Worm (Caenorhabditis elegans) whole organism, L1 larva: ENCODE data around the gene pals-34.

ENCODE experiments used
- C34B4.2 ChIP-seq: sonication (generic microtip); optimal IDR thresholded peaks from 2 replicates; lab custom pipeline; 2017; ENCODE audit warnings: mild to moderate bottlenecking, missing genetic modification characterization, missing compliant biosample characterization
- ama-1 ChIP-seq: fragments of 150-350 bp; optimal IDR thresholded peaks from 2 replicates; lab custom pipeline; 2014
- blmp-1 ChIP-seq: fragments of 150-350 bp; optimal IDR thresholded peaks from 2 replicates; lab custom pipeline; 2014; ENCODE audit warnings: missing biosample characterization, missing genetic modification characterization
- ceh-88 ChIP-seq: fragments of 200-800 bp; sonication (Bioruptor generic); IDR thresholded peaks from 2 replicates; pipeline ENCODE4 v1.3.6; 2022; ENCODE audit warnings: missing genetic modification characterization, missing compliant biosample characterization
- ceh-90 ChIP-seq: sonication (generic microtip); optimal IDR thresholded peaks from 2 replicates; lab custom pipeline; 2016; ENCODE audit warnings: missing genetic modification characterization, missing compliant biosample characterization
- ces-1 ChIP-seq: fragments of 150-350 bp; optimal IDR thresholded peaks from 2 replicates; lab custom pipeline; 2014; ENCODE audit warnings: missing biosample characterization, missing genetic modification reagents, missing genetic modification characterization
- dpl-1 ChIP-seq, 3 experiments: fragments of 150-350 bp in 2 of 3; sonication (generic microtip) in 1 of 3; optimal IDR thresholded peaks; 2 replicates each; lab custom pipeline; 2014 to 2017; ENCODE audit warnings: missing biosample characterization in 3 of 3, missing genetic modification characterization in 3 of 3, missing genetic modification reagents in 3 of 3
- dsc-1 ChIP-seq: sonication (generic microtip); optimal IDR thresholded peaks from 2 replicates; lab custom pipeline; 2016; ENCODE audit warnings: mild to moderate bottlenecking, missing genetic modification characterization, missing compliant biosample characterization
- egl-13 ChIP-seq: sonication (generic microtip); optimal IDR thresholded peaks from 2 replicates; lab custom pipeline; 2016; ENCODE audit warnings: missing genotype, missing genetic modification reagents, missing genetic modification characterization, missing compliant biosample characterization
- egl-27 ChIP-seq, 2 experiments: fragments of 150-350 bp in 1 of 2; sonication (generic microtip); optimal IDR thresholded peaks; 3 replicates each; lab custom pipeline; 2017 to 2018; ENCODE audit warnings: missing biosample characterization in 2 of 2, missing genetic modification characterization in 2 of 2, missing genetic modification reagents in 2 of 2
- elt-2 ChIP-seq: sonication (generic microtip); optimal IDR thresholded peaks from 2 replicates; lab custom pipeline; 2016; ENCODE audit warnings: missing genetic modification characterization, mild to moderate bottlenecking, inconsistent platforms, missing compliant biosample characterization, missing genetic modification reagents
- elt-3 ChIP-seq, 6 experiments: fragments of 150-350 bp in 1 of 6; sonication (generic microtip); optimal IDR thresholded peaks; 2 replicates each; lab custom pipeline; 2017 to 2018; ENCODE audit warnings: missing biosample characterization in 6 of 6, missing genetic modification characterization in 6 of 6, inconsistent platforms in 1 of 6
- hpl-2 ChIP-seq: fragments of 150-350 bp; optimal IDR thresholded peaks from 2 replicates; lab custom pipeline; 2014; ENCODE audit warnings: missing biosample characterization, missing genetic modification reagents, missing genetic modification characterization
- lin-13 ChIP-seq: fragments of 150-350 bp; optimal IDR thresholded peaks from 2 replicates; lab custom pipeline; 2014; ENCODE audit warnings: missing biosample characterization, missing genetic modification reagents, missing genetic modification characterization
- lin-14 ChIP-seq: fragments of 200-800 bp; sonication (Bioruptor generic); optimal IDR thresholded peaks from 2 replicates; lab custom pipeline; 2018; ENCODE audit warnings: mild to moderate bottlenecking, missing genetic modification characterization, moderate library complexity, missing compliant biosample characterization
- lin-15B ChIP-seq: fragments of 150-350 bp; sonication (generic microtip); optimal IDR thresholded peaks from 3 replicates; lab custom pipeline; 2014; ENCODE audit warnings: missing biosample characterization, missing genetic modification characterization
- lin-39 ChIP-seq: fragments of 150-350 bp; optimal IDR thresholded peaks from 2 replicates; lab custom pipeline; 2014; ENCODE audit warnings: missing biosample characterization, missing genetic modification reagents, missing genetic modification characterization
- lir-3 ChIP-seq: sonication (generic microtip); optimal IDR thresholded peaks from 2 replicates; lab custom pipeline; 2016; ENCODE audit warnings: mild to moderate bottlenecking, missing genetic modification characterization, moderate library complexity, missing compliant biosample characterization; ENCODE audit not compliant: poor library complexity
- mef-2 ChIP-seq: fragments of 150-350 bp; optimal IDR thresholded peaks from 2 replicates; lab custom pipeline; 2014; ENCODE audit warnings: missing biosample characterization, missing genetic modification characterization
- nhr-12 ChIP-seq: sonication (generic microtip); optimal IDR thresholded peaks from 2 replicates; lab custom pipeline; 2017; ENCODE audit warnings: missing biosample characterization, missing genetic modification characterization
- nhr-19 ChIP-seq: fragments of 200-800 bp; sonication (Bioruptor generic); conservative IDR thresholded peaks from 2 replicates; pipeline ENCODE4 v1.3.6; 2022; ENCODE audit warnings: missing genetic modification characterization, missing compliant biosample characterization
- nhr-28 ChIP-seq: fragments of 150-350 bp; optimal IDR thresholded peaks from 2 replicates; lab custom pipeline; 2014; ENCODE audit warnings: missing biosample characterization, missing genetic modification characterization
- nhr-71 ChIP-seq: sonication (generic microtip); optimal IDR thresholded peaks from 2 replicates; lab custom pipeline; 2016; ENCODE audit warnings: mild to moderate bottlenecking, missing genetic modification characterization, moderate library complexity, missing compliant biosample characterization
- nhr-76 ChIP-seq: sonication (generic microtip); optimal IDR thresholded peaks from 2 replicates; lab custom pipeline; 2017; ENCODE audit warnings: missing biosample characterization, missing genetic modification characterization
- nhr-84 ChIP-seq: sonication (generic microtip); optimal IDR thresholded peaks from 2 replicates; lab custom pipeline; 2017; ENCODE audit warnings: missing biosample characterization, missing genetic modification characterization
- nhr-90 ChIP-seq: sonication (generic microtip); optimal IDR thresholded peaks from 2 replicates; lab custom pipeline; 2016; ENCODE audit warnings: mild to moderate bottlenecking, missing genetic modification characterization, missing compliant biosample characterization; ENCODE audit not compliant: poor library complexity
- pqm-1 ChIP-seq: sonication (generic microtip); optimal IDR thresholded peaks from 3 replicates; lab custom pipeline; 2017; ENCODE audit warnings: missing biosample characterization, missing genetic modification characterization
- rnt-1 ChIP-seq: sonication (generic microtip); optimal IDR thresholded peaks from 2 replicates; lab custom pipeline; 2016; ENCODE audit warnings: mild to moderate bottlenecking, missing genetic modification characterization, moderate library complexity, missing compliant biosample characterization
- snu-23 ChIP-seq: sonication (generic microtip); optimal IDR thresholded peaks from 2 replicates; lab custom pipeline; 2016; ENCODE audit warnings: missing genetic modification characterization, missing compliant biosample characterization
- tbx-2 ChIP-seq: sonication (generic microtip); optimal IDR thresholded peaks from 2 replicates; lab custom pipeline; 2016; ENCODE audit warnings: missing genetic modification characterization, missing compliant biosample characterization
- unc-130 ChIP-seq: fragments of 150-350 bp; optimal IDR thresholded peaks from 2 replicates; lab custom pipeline; 2017; ENCODE audit warnings: missing biosample characterization, missing genetic modification characterization, inconsistent platforms
- unc-98 ChIP-seq: fragments of 200-800 bp; sonication (Bioruptor generic); IDR thresholded peaks from 2 replicates; pipeline ENCODE4 v1.3.6; 2022; ENCODE audit warnings: missing genetic modification characterization, missing compliant biosample characterization
- vab-15 ChIP-seq: sonication (generic microtip); optimal IDR thresholded peaks from 2 replicates; lab custom pipeline; 2017; ENCODE audit warnings: missing genotype, mild to moderate bottlenecking, missing genetic modification characterization, missing compliant biosample characterization
- zip-4 ChIP-seq: fragments of 200-800 bp; sonication (Bioruptor generic); optimal IDR thresholded peaks from 2 replicates; lab custom pipeline; 2018; ENCODE audit warnings: mild to moderate bottlenecking, missing genetic modification characterization, moderate library complexity, missing compliant biosample characterization

pals-34 gene

ce11 chrV:7937152-7937551, 19.1 kb downstream of the pals-34 start, which contains the start of gene srsx-3:
srsx-3 (minus strand) TSS chrV:7937252.
- TF ChIP-seq mef-2 (no peak), dpl-1 (GFP tag; optimal IDR thresholded peaks at IDR 0.05; lab: Kevin White, UChicago) (no peak), unc-98 (no peak), elt-2 (no peak), ces-1 (GFP tag; lab: Kevin White, UChicago) (no peak), blmp-1 (tag; lab: Kevin White, UChicago) (no peak), nhr-28 (tag; lab: Kevin White, UChicago) (no peak)

ce11 chrV:7932998-7933397, 23.3 kb downstream of the pals-34 start, which contains the start of gene ncx-10:
ncx-10 (minus strand) TSS chrV:7933098.
- TF ChIP-seq lin-15B (tag; lab: Kevin White, UChicago) (no peak), pqm-1 (tag; lab: Kevin White, UChicago) (no peak)

DNA sequence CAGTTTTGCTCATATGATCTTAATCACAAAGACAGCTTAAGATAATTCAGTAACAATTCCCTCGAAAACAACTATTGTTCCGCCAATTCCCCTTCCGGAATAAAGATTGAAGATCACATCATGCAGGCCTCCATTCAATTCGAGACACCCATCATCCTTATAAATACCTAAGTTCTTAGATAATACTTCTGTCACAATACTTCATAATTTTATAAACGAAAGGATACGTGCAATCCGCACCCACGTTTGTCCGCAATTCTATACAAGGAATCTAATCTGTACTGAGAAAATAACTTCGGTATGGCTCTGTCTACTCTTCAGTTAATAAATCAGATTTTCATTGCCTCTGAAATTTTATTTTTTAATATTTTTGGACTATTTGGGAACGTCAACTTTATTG, 27.6 kb downstream of the pals-34 start, which contains the start of gene srsx-5:
Gene srsx-5, plus strand, starts transcription at position 301 of the 400 bp plus-strand sequence.
- TF ChIP-seq unc-130 (no peak), ceh-90 (tag; lab: Kevin White, UChicago) (no peak), dsc-1 (tag; lab: Kevin White, UChicago) (peak; percentile 68), C34B4.2 (no peak), nhr-12 (tag; lab: Kevin White, UChicago) (no peak), nhr-19 (GFP tag; lab: Robert Waterston, UW) (no peak), nhr-90 (tag; lab: Kevin White, UChicago) (no peak)
- TF ChIP-seq, all 84 proteins: peak for 1

- TF ChIP-seq elt-3 (tag; optimal IDR thresholded peaks at IDR 0.05; lab: Kevin White, UChicago) (no peak), lir-3 (no peak), ceh-88 (no peak), tbx-2 (tag; lab: Kevin White, UChicago) (no peak), C34B4.2 (no peak), lin-13 (GFP tag; lab: Kevin White, UChicago) (no peak), zip-4 (GFP tag; lab: Kevin White, UChicago) (no peak), lin-14 (GFP tag; lab: Kevin White, UChicago) (no peak), nhr-76 (no peak), egl-27 (tag; optimal IDR thresholded peaks at IDR 0.05; lab: Kevin White, UChicago) (no peak), nhr-90 (tag; lab: Kevin White, UChicago) (no peak), hpl-2 (no peak)
These were observed 29.5 kb downstream of the pals-34 start, which contains the start of gene srsx-6 for ce11 chrV:7926784-7927183. srsx-6 (plus strand) TSS chrV:7927084.

ce11 chrV:7925483-7925882, 30.8 kb downstream of the pals-34 start, which contains the start of gene srsx-7:
srsx-7 (plus strand) TSS chrV:7925783.
- no peak for TF ChIP-seq rnt-1 (tag; lab: Kevin White, UChicago)
- no peak for TF ChIP-seq snu-23 (GFP tag; lab: Kevin White, UChicago)
- TF ChIP-seq vab-15 (tag; lab: Kevin White, UChicago) = no peak
- TF ChIP-seq ama-1 (lab: Kevin White, UChicago) = no peak
- no peak for TF ChIP-seq nhr-71
- no peak for TF ChIP-seq ces-1 (GFP tag; lab: Kevin White, UChicago)
- no peak for TF ChIP-seq lin-39 (tag; lab: Kevin White, UChicago)
- no peak for TF ChIP-seq nhr-84 (tag; lab: Kevin White, UChicago)
- TF ChIP-seq unc-98 = no peak
- no peak for TF ChIP-seq egl-13 (tag; lab: Kevin White, UChicago)
